Worm (Caenorhabditis elegans): ENCODE measurements around the gene K10C2.7.

Gene K10C2.7

ce11 chrX:6458467-6458866 lies 15.2 kb upstream of the K10C2.7 start:
- TF ChIP-seq fos-1 (tag; optimal IDR thresholded peaks at IDR 0.05) = peak; percentile 29
- no peak for TF ChIP-seq elt-3 (tag; optimal IDR thresholded peaks at IDR 0.05)
- TF ChIP-seq nhr-25 (tag; optimal IDR thresholded peaks at IDR 0.05) = no peak
- no peak for TF ChIP-seq peb-1 (tag; optimal IDR thresholded peaks at IDR 0.05)
- TF ChIP-seq sma-9 (GFP tag; optimal IDR thresholded peaks at IDR 0.05) = no peak
- TF ChIP-seq sma-9 (tag; optimal IDR thresholded peaks at IDR 0.05) = no peak

ce11 chrX:6458001-6458400 lies 14.7 kb upstream of the K10C2.7 start:
- TF ChIP-seq unc-62 (GFP tag; optimal IDR thresholded peaks at IDR 0.05) = no peak
- no peak for TF ChIP-seq lsy-2 (tag; optimal IDR thresholded peaks at IDR 0.05)
- TF ChIP-seq gmeb-1 (tag; optimal IDR thresholded peaks at IDR 0.05) = peak; percentile 17
- TF ChIP-seq sma-9 (GFP tag; optimal IDR thresholded peaks at IDR 0.05) = peak; percentile 9
- no peak for TF ChIP-seq sma-9 (tag; optimal IDR thresholded peaks at IDR 0.05)

- TF ChIP-seq egl-27 (tag; optimal IDR thresholded peaks at IDR 0.05) = peak; percentile 44
- TF ChIP-seq fos-1 (tag; optimal IDR thresholded peaks at IDR 0.05) = peak; percentile 92
- TF ChIP-seq sma-9 (GFP tag; optimal IDR thresholded peaks at IDR 0.05) = peak; percentile 68
- TF ChIP-seq sma-9 (tag; optimal IDR thresholded peaks at IDR 0.05) = no peak
- no peak for TF ChIP-seq R02D3.7 (tag; optimal IDR thresholded peaks at IDR 0.05)
- TF ChIP-seq nhr-6 (tag; optimal IDR thresholded peaks at IDR 0.05) = no peak
- TF ChIP-seq gmeb-1 (tag; optimal IDR thresholded peaks at IDR 0.05) = peak; percentile 46
- TF ChIP-seq crh-2 (tag; optimal IDR thresholded peaks at IDR 0.05) = peak; percentile 70
- TF ChIP-seq F13H6.1 (tag; optimal IDR thresholded peaks at IDR 0.05) = peak; percentile 63
Observed at ce11 chrX:6456567-6456966, 13.3 kb upstream of the K10C2.7 start, which contains the start of gene pept-1. Gene pept-1, plus strand, starts transcription at chrX:6456872.

- no peak for TF ChIP-seq nhr-129 (tag; optimal IDR thresholded peaks at IDR 0.05)
- no peak for TF ChIP-seq alr-1 (tag; optimal IDR thresholded peaks at IDR 0.05)
- no peak for TF ChIP-seq crh-2 (tag; optimal IDR thresholded peaks at IDR 0.05)
- TF ChIP-seq elt-3 (tag; optimal IDR thresholded peaks at IDR 0.05) = no peak
- no peak for TF ChIP-seq ZK546.5 (tag; optimal IDR thresholded peaks at IDR 0.05)
- no peak for TF ChIP-seq sem-4 (tag; optimal IDR thresholded peaks at IDR 0.05)
- TF ChIP-seq C34F6.9 (tag; optimal IDR thresholded peaks at IDR 0.05) = no peak
- TF ChIP-seq blmp-1 (tag; optimal IDR thresholded peaks at IDR 0.05; ENCODE audit: insufficient read depth) = no peak
- TF ChIP-seq nhr-237 (tag; optimal IDR thresholded peaks at IDR 0.05) = no peak
- no peak for TF ChIP-seq nhr-10 (tag; optimal IDR thresholded peaks at IDR 0.05)
- TF ChIP-seq gmeb-1 (tag; optimal IDR thresholded peaks at IDR 0.05) = no peak
- no peak for TF ChIP-seq ztf-1 (GFP tag; conservative IDR thresholded peaks at IDR 0.05)
- TF ChIP-seq Y55F3AM.14 (GFP tag; optimal IDR thresholded peaks at IDR 0.05) = no peak
- TF ChIP-seq mab-5 (tag; optimal IDR thresholded peaks at IDR 0.05) = no peak
- no peak for TF ChIP-seq mdl-1 (tag; optimal IDR thresholded peaks at IDR 0.05)
- no peak for TF ChIP-seq nhr-11 (tag; optimal IDR thresholded peaks at IDR 0.05)
- TF ChIP-seq unc-55 (GFP tag; optimal IDR thresholded peaks at IDR 0.05) = no peak
- TF ChIP-seq zag-1 (tag; optimal IDR thresholded peaks at IDR 0.05) = no peak
Observed at ce11 chrX:6455157-6455556, 11.9 kb upstream of the K10C2.7 start, which contains the start of gene nas-33. Gene nas-33, minus strand, starts transcription at chrX:6455257.

- no peak for TF ChIP-seq ztf-4 (tag; optimal IDR thresholded peaks at IDR 0.05)
- no peak for TF ChIP-seq dmd-4 (tag; optimal IDR thresholded peaks at IDR 0.05)
- no peak for TF ChIP-seq nhr-129 (tag; optimal IDR thresholded peaks at IDR 0.05)
- TF ChIP-seq nhr-10 (tag; optimal IDR thresholded peaks at IDR 0.05) = no peak
- no peak for TF ChIP-seq nhr-12 (tag; optimal IDR thresholded peaks at IDR 0.05)
- TF ChIP-seq ceh-16 (tag; optimal IDR thresholded peaks at IDR 0.05) = no peak
- TF ChIP-seq nhr-25 (tag; optimal IDR thresholded peaks at IDR 0.05) = no peak
Observed at ce11 chrX:6450839-6451491, 7.7 kb upstream of the K10C2.7 start, which contains the start of the genes grl-6 and K10C2.6. Gene grl-6, minus strand, starts transcription at chrX:6450939. Gene K10C2.6, plus strand, starts transcription at chrX:6451441.
